Fruit fly (Drosophila melanogaster) Kc167 (cell line): ENCODE results near the gene Pex16.

Experiments used
- Myc ChIP-seq: fragments of >200 bp; optimal IDR thresholded peaks from 2 replicates; lab custom pipeline; 2017; ENCODE audit warnings: missing external identifiers
- Sin3A ChIP-seq: fragments of >200 bp; optimal IDR thresholded peaks from 2 replicates; lab custom pipeline; 2018; ENCODE audit warnings: missing external identifiers
- h ChIP-seq: fragments of >200 bp; optimal IDR thresholded peaks from 3 replicates; lab custom pipeline; 2018; ENCODE audit warnings: missing external identifiers
- insv ChIP-seq: fragments of >200 bp; optimal IDR thresholded peaks from 3 replicates; lab custom pipeline; 2018; ENCODE audit warnings: missing external identifiers
- psq ChIP-seq: fragments of >200 bp; optimal IDR thresholded peaks from 2 replicates; lab custom pipeline; 2017; ENCODE audit warnings: missing external identifiers

DNA sequence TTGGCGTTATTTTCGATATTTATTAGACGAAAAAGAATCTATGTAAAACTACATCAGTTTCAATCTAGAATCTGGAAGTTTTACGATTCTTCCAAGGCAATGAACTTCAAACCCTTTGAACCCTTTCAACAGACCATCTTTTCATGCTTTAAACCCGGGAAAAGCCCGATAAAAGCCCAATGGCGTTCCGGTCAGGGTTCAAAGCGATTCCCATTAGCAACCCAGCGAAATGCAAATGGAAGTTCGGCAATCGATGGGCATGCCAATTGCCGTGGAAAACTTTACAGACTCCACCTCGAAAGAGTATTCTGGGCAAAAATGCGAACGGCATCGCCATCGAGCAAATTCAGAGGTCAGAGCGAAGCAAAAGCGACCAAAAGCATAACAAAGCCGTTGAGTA, 45.6 kb downstream of the Pex16 start:
- TF ChIP-seq psq (lab: Kevin White, UChicago), result no peak
- TF ChIP-seq Myc (lab: Kevin White, UChicago), result no peak
- TF ChIP-seq h (lab: Kevin White, UChicago), result no peak
- no peak for TF ChIP-seq Sin3A (lab: Kevin White, UChicago)
- no peak for TF ChIP-seq insv (lab: Kevin White, UChicago)
